3 fruit fly cellular contexts compared by ENCODE assay signal in genomic region chr3R:9353276-9353652, dm6.
TF ChIP-seq lines count a peak whose summit lies in the region.

No protein-coding gene starts in this region.

TF ChIP-seq in whole organism, adult, 20 proteins besides CTCF, POLR2A, EP300 and RAD21 (continued from another document):
- TF ChIP-seq CG7101 (tag; optimal IDR thresholded peaks at IDR 0.05; lab: Kevin White, UChicago), result peak; percentile 28

TF ChIP-seq in whole organism, embryonic, 481 proteins besides CTCF, POLR2A, EP300 and RAD21 (continued from another document and continues in another):
- TF ChIP-seq crol (GFP tag; IDR thresholded peaks at IDR 0.05; lab: Robert Waterston, UW), result no peak
- TF ChIP-seq CG34224 (GFP tag; IDR thresholded peaks at IDR 0.05; lab: Robert Waterston, UW; ENCODE audit: partially characterized antibody), result no peak
- no peak for TF ChIP-seq CG17612 (GFP tag; IDR thresholded peaks at IDR 0.05; lab: Robert Waterston, UW)
- TF ChIP-seq D19A (tag; optimal IDR thresholded peaks at IDR 0.05; lab: Kevin White, UChicago), result peak; percentile 90
- TF ChIP-seq CG4404 (GFP tag; IDR thresholded peaks at IDR 0.05; lab: Robert Waterston, UW), result no peak
- peak; percentile 84 for TF ChIP-seq Xbp1 (GFP tag; optimal IDR thresholded peaks at IDR 0.05; lab: Kevin White, UChicago)
- TF ChIP-seq CG18599 (GFP tag; optimal IDR thresholded peaks at IDR 0.05; lab: Kevin White, UChicago), result peak; percentile 92
- no peak for TF ChIP-seq CG3847 (GFP tag; IDR thresholded peaks at IDR 0.05; lab: Robert Waterston, UW)
- TF ChIP-seq gcm2 (GFP tag; optimal IDR thresholded peaks at IDR 0.05; lab: Kevin White, UChicago), result no peak
- TF ChIP-seq Taf1 (GFP tag; IDR thresholded peaks at IDR 0.05; lab: Robert Waterston, UW), result no peak
- TF ChIP-seq luna (GFP tag; optimal IDR thresholded peaks at IDR 0.05; lab: Kevin White, UChicago), result no peak
- TF ChIP-seq Chrac-16 (GFP tag; optimal IDR thresholded peaks at IDR 0.05; lab: Kevin White, UChicago), result peak; percentile 77
- TF ChIP-seq CG4854 (GFP tag; optimal IDR thresholded peaks at IDR 0.05; lab: Kevin White, UChicago), result peak; percentile 50
- no peak for TF ChIP-seq Neu2 (GFP tag; optimal IDR thresholded peaks at IDR 0.05; lab: Kevin White, UChicago; ENCODE audit: borderline replicate concordance)
- no peak for TF ChIP-seq Dbx (GFP tag; IDR thresholded peaks at IDR 0.05; lab: Robert Waterston, UW)
- TF ChIP-seq trh (GFP tag; optimal IDR thresholded peaks at IDR 0.05; lab: Kevin White, UChicago), result peak; percentile 36
- TF ChIP-seq phol (tag; optimal IDR thresholded peaks at IDR 0.05; lab: Kevin White, UChicago), result peak; percentile 92
- TF ChIP-seq CG11695 (GFP tag; IDR thresholded peaks at IDR 0.05; lab: Robert Waterston, UW), result no peak
- TF ChIP-seq CG9797 (GFP tag; optimal IDR thresholded peaks at IDR 0.05; lab: Kevin White, UChicago), result no peak
- no peak for TF ChIP-seq danr (GFP tag; IDR thresholded peaks at IDR 0.05; lab: Robert Waterston, UW)
- no peak for TF ChIP-seq cas (GFP tag; IDR thresholded peaks at IDR 0.05; lab: Robert Waterston, UW)
- TF ChIP-seq Rx (GFP tag; IDR thresholded peaks at IDR 0.05; lab: Robert Waterston, UW), result no peak
- no peak for TF ChIP-seq klu (GFP tag; IDR thresholded peaks at IDR 0.05; lab: Robert Waterston, UW)
- TF ChIP-seq dati (GFP tag; IDR thresholded peaks at IDR 0.05; lab: Robert Waterston, UW), result no peak
- TF ChIP-seq Bgb (GFP tag; IDR thresholded peaks at IDR 0.05; lab: Robert Waterston, UW; ENCODE audit: partially characterized antibody), result no peak
- TF ChIP-seq ken (GFP tag; IDR thresholded peaks at IDR 0.05; lab: Robert Waterston, UW), result no peak
- no peak for TF ChIP-seq lov (optimal IDR thresholded peaks at IDR 0.05; lab: Kevin White, UChicago)
- no peak for TF ChIP-seq lov (GFP tag; IDR thresholded peaks at IDR 0.05; lab: Robert Waterston, UW)
- no peak for TF ChIP-seq CG32532 (GFP tag; IDR thresholded peaks at IDR 0.05; lab: Robert Waterston, UW)
- peak; percentile 85 for TF ChIP-seq Med (GFP tag; lab: Kevin White, UChicago)
- peak; percentile 85 for TF ChIP-seq Hmr (GFP tag; optimal IDR thresholded peaks at IDR 0.05; lab: Kevin White, UChicago)
- peak; percentile 64; the same call in 2 of the 3 replicates for TF ChIP-seq CG11093 (GFP tag; IDR thresholded peaks at IDR 0.05; lab: Robert Waterston, UW)
- TF ChIP-seq chif (GFP tag; optimal IDR thresholded peaks at IDR 0.05; lab: Kevin White, UChicago), result peak; percentile 32 to 41
- peak; percentile 80 for TF ChIP-seq CG6254 (GFP tag; optimal IDR thresholded peaks at IDR 0.05; lab: Kevin White, UChicago)
- peak; percentile 89 for TF ChIP-seq CG6854 (GFP tag; optimal IDR thresholded peaks at IDR 0.05; lab: Kevin White, UChicago)
- no peak for TF ChIP-seq Lpt (GFP tag; optimal IDR thresholded peaks at IDR 0.05; lab: Kevin White, UChicago)
- no peak for TF ChIP-seq Xrp1 (GFP tag; IDR thresholded peaks at IDR 0.05; lab: Robert Waterston, UW)
- peak; percentile 86 for TF ChIP-seq trem (tag; optimal IDR thresholded peaks at IDR 0.05; lab: Kevin White, UChicago)
- peak; percentile 77 for TF ChIP-seq CG13296 (GFP tag; optimal IDR thresholded peaks at IDR 0.05; lab: Kevin White, UChicago)
- TF ChIP-seq salm (tag; optimal IDR thresholded peaks at IDR 0.05; lab: Kevin White, UChicago), result peak; percentile 85
- no peak for TF ChIP-seq CG8944 (GFP tag; optimal IDR thresholded peaks at IDR 0.05; lab: Kevin White, UChicago)
- no peak for TF ChIP-seq CG10321 (GFP tag; IDR thresholded peaks at IDR 0.05; lab: Robert Waterston, UW)
- TF ChIP-seq ash1 (GFP tag; optimal IDR thresholded peaks at IDR 0.05; lab: Kevin White, UChicago), result no peak
- TF ChIP-seq maf-S (GFP tag; optimal IDR thresholded peaks at IDR 0.05; lab: Kevin White, UChicago), result peak; percentile 13
- TF ChIP-seq TFAM (GFP tag; optimal IDR thresholded peaks at IDR 0.05; lab: Kevin White, UChicago), result no peak
- TF ChIP-seq B-H1 (GFP tag; IDR thresholded peaks at IDR 0.05; lab: Robert Waterston, UW), result no peak
- no peak for TF ChIP-seq CG9215 (GFP tag; IDR thresholded peaks at IDR 0.05; lab: Robert Waterston, UW)
- TF ChIP-seq CG4617 (GFP tag; optimal IDR thresholded peaks at IDR 0.05; lab: Kevin White, UChicago; ENCODE audit: borderline replicate concordance), result peak; percentile 59
- no peak for TF ChIP-seq CG13287 (GFP tag; IDR thresholded peaks at IDR 0.05; lab: Robert Waterston, UW; ENCODE audit: partially characterized antibody)
- no peak for TF ChIP-seq CG30431 (GFP tag; optimal IDR thresholded peaks at IDR 0.05; lab: Kevin White, UChicago)
- no peak for TF ChIP-seq Awh (GFP tag; IDR thresholded peaks at IDR 0.05; lab: Robert Waterston, UW)
- TF ChIP-seq scrt (GFP tag; optimal IDR thresholded peaks at IDR 0.05; lab: Kevin White, UChicago), result peak; percentile 86
- TF ChIP-seq exex (tag; optimal IDR thresholded peaks at IDR 0.05; lab: Kevin White, UChicago), result peak; percentile 51
- TF ChIP-seq Dad (GFP tag; optimal IDR thresholded peaks at IDR 0.05; lab: Kevin White, UChicago), result no peak
- peak; percentile 65 for TF ChIP-seq croc (GFP tag; conservative IDR thresholded peaks at IDR 0.05; lab: Robert Waterston, UW)
- no peak for TF ChIP-seq ase (GFP tag; IDR thresholded peaks at IDR 0.05; lab: Robert Waterston, UW)
- no peak for TF ChIP-seq Lim3 (GFP tag; IDR thresholded peaks at IDR 0.05; lab: Robert Waterston, UW)
- peak; percentile 67 for TF ChIP-seq ems (GFP tag; optimal IDR thresholded peaks at IDR 0.05; lab: Kevin White, UChicago)
- TF ChIP-seq gsb (GFP tag; IDR thresholded peaks at IDR 0.05; lab: Robert Waterston, UW), result no peak
- TF ChIP-seq Mrtf (GFP tag; IDR thresholded peaks at IDR 0.05; lab: Robert Waterston, UW), result no peak
- no peak for TF ChIP-seq ftz-f1 (GFP tag; optimal IDR thresholded peaks at IDR 0.05; lab: Kevin White, UChicago)
- peak; percentile 79 for TF ChIP-seq tin (GFP tag; optimal IDR thresholded peaks at IDR 0.05; lab: Kevin White, UChicago)
- TF ChIP-seq fu2 (GFP tag; optimal IDR thresholded peaks at IDR 0.05; lab: Kevin White, UChicago), result peak; percentile 2
- peak; percentile 92 for TF ChIP-seq tap (tag; optimal IDR thresholded peaks at IDR 0.05; lab: Kevin White, UChicago)
- no peak for TF ChIP-seq sob (GFP tag; IDR thresholded peaks at IDR 0.05; lab: Robert Waterston, UW)
- TF ChIP-seq CG14965 (GFP tag; optimal IDR thresholded peaks at IDR 0.05; lab: Kevin White, UChicago; ENCODE audit: borderline replicate concordance), result no peak
- peak in 1 of 2 experiments; percentile 49 for TF ChIP-seq Pdp1 (GFP tag; optimal IDR thresholded peaks at IDR 0.05; lab: Kevin White, UChicago)
- TF ChIP-seq YL-1 (GFP tag; optimal IDR thresholded peaks at IDR 0.05; lab: Kevin White, UChicago), result peak; percentile 47

TF ChIP-seq in whole organism, prepupa, 60 proteins besides CTCF, POLR2A, EP300 and RAD21 (continued from another document):
- TF ChIP-seq eg (GFP tag; IDR thresholded peaks at IDR 0.05; lab: Robert Waterston, UW), result no peak
- peak; percentile 44 for TF ChIP-seq CG9139 (GFP tag; optimal IDR thresholded peaks at IDR 0.05; lab: Kevin White, UChicago)
- peak; percentile 48 for TF ChIP-seq Ets21C (GFP tag; optimal IDR thresholded peaks at IDR 0.05; lab: Kevin White, UChicago)
- peak; percentile 91 for TF ChIP-seq esn (GFP tag; optimal IDR thresholded peaks at IDR 0.05; lab: Kevin White, UChicago)
- peak; percentile 82 for TF ChIP-seq lz (GFP tag; optimal IDR thresholded peaks at IDR 0.05; lab: Kevin White, UChicago)
- TF ChIP-seq salr (GFP tag; optimal IDR thresholded peaks at IDR 0.05; lab: Kevin White, UChicago), result peak in 1 of 2 experiments; percentile 93
- peak; percentile 89 for TF ChIP-seq Hr4 (GFP tag; optimal IDR thresholded peaks at IDR 0.05; lab: Kevin White, UChicago)
- TF ChIP-seq cyc (GFP tag; optimal IDR thresholded peaks at IDR 0.05; lab: Kevin White, UChicago), result peak; percentile 85
- peak; percentile 88 for TF ChIP-seq CG34406 (GFP tag; optimal IDR thresholded peaks at IDR 0.05; lab: Kevin White, UChicago)
- peak; percentile 62 for TF ChIP-seq CG6854 (GFP tag; optimal IDR thresholded peaks at IDR 0.05; lab: Kevin White, UChicago)
- TF ChIP-seq CG8319 (GFP tag; optimal IDR thresholded peaks at IDR 0.05; lab: Kevin White, UChicago), result peak; percentile 75
- peak; percentile 96 for TF ChIP-seq CG32006 (GFP tag; optimal IDR thresholded peaks at IDR 0.05; lab: Kevin White, UChicago)
- peak; percentile 87 for TF ChIP-seq CG3032 (tag; optimal IDR thresholded peaks at IDR 0.05; lab: Kevin White, UChicago)
- TF ChIP-seq CG6792 (GFP tag; optimal IDR thresholded peaks at IDR 0.05; lab: Kevin White, UChicago), result peak; percentile 87
- no peak for TF ChIP-seq CG8119 (GFP tag; IDR thresholded peaks at IDR 0.05; lab: Robert Waterston, UW)
- TF ChIP-seq topi (GFP tag; optimal IDR thresholded peaks at IDR 0.05; lab: Kevin White, UChicago), result peak; percentile 85
- peak; percentile 74 for TF ChIP-seq CG31627 (GFP tag; optimal IDR thresholded peaks at IDR 0.05; lab: Kevin White, UChicago)
- peak; percentile 87 for TF ChIP-seq CG10631 (GFP tag; optimal IDR thresholded peaks at IDR 0.05; lab: Kevin White, UChicago)
- no peak for TF ChIP-seq fd85E (GFP tag; optimal IDR thresholded peaks at IDR 0.05; lab: Kevin White, UChicago)
- peak; percentile 98 for TF ChIP-seq Eip78C (GFP tag; lab: Kevin White, UChicago)
- no peak for TF ChIP-seq Gug (GFP tag; IDR thresholded peaks at IDR 0.05; lab: Robert Waterston, UW)
- TF ChIP-seq CG16779 (tag; optimal IDR thresholded peaks at IDR 0.05; lab: Kevin White, UChicago), result peak; percentile 80
- TF ChIP-seq ss (GFP tag; optimal IDR thresholded peaks at IDR 0.05; lab: Kevin White, UChicago), result peak; percentile 66 to 80
- peak; percentile 87 for TF ChIP-seq Ets96B (tag; optimal IDR thresholded peaks at IDR 0.05; lab: Kevin White, UChicago)
- peak; percentile 4 for TF ChIP-seq fkh (GFP tag; optimal IDR thresholded peaks at IDR 0.05; lab: Kevin White, UChicago)
- peak; percentile 88 for TF ChIP-seq achi (GFP tag; optimal IDR thresholded peaks at IDR 0.05; lab: Kevin White, UChicago)
- peak; percentile 81 for TF ChIP-seq dac (GFP tag; optimal IDR thresholded peaks at IDR 0.05; lab: Kevin White, UChicago)
- peak; percentile 79 for TF ChIP-seq Sox14 (GFP tag; optimal IDR thresholded peaks at IDR 0.05; lab: Kevin White, UChicago)
- peak; percentile 84 for TF ChIP-seq Sox102F (GFP tag; optimal IDR thresholded peaks at IDR 0.05; lab: Kevin White, UChicago)
- TF ChIP-seq CG7368 (GFP tag; optimal IDR thresholded peaks at IDR 0.05; lab: Kevin White, UChicago), result peak; percentile 77
- peak; percentile 72 for TF ChIP-seq Blimp-1 (GFP tag; optimal IDR thresholded peaks at IDR 0.05; lab: Kevin White, UChicago)
- TF ChIP-seq Eip93F (GFP tag; optimal IDR thresholded peaks at IDR 0.05; lab: Kevin White, UChicago), result peak; percentile 90
- TF ChIP-seq Sox15 (GFP tag; optimal IDR thresholded peaks at IDR 0.05; lab: Kevin White, UChicago), result peak; percentile 64
- TF ChIP-seq CG11902 (GFP tag; optimal IDR thresholded peaks at IDR 0.05; lab: Kevin White, UChicago), result peak; percentile 77
- TF ChIP-seq Smox (GFP tag; optimal IDR thresholded peaks at IDR 0.05; lab: Kevin White, UChicago), result peak; percentile 87
- peak; percentile 55 for TF ChIP-seq dsx (GFP tag; optimal IDR thresholded peaks at IDR 0.05; lab: Kevin White, UChicago; ENCODE audit: poor library complexity, severe bottlenecking)
- TF ChIP-seq CG11762 (GFP tag; optimal IDR thresholded peaks at IDR 0.05; lab: Kevin White, UChicago; ENCODE audit: insufficient read depth), result peak; percentile 88
- peak; percentile 71 for TF ChIP-seq Hr39 (GFP tag; optimal IDR thresholded peaks at IDR 0.05; lab: Kevin White, UChicago)
- peak; percentile 88 for TF ChIP-seq Met (GFP tag; optimal IDR thresholded peaks at IDR 0.05; lab: Kevin White, UChicago)
- no peak for TF ChIP-seq CG11294 (GFP tag; IDR thresholded peaks at IDR 0.05; lab: Robert Waterston, UW)
